Worm (Caenorhabditis elegans) whole organism, L1 larva: ENCODE data around the gene F47B8.3.

ENCODE experiments used
- F16B12.6 ChIP-seq: fragments of 150-350 bp; optimal IDR thresholded peaks from 2 replicates; lab custom pipeline; 2014; ENCODE audit warnings: missing biosample characterization, missing genetic modification characterization
- ama-1 ChIP-seq: fragments of 150-350 bp; optimal IDR thresholded peaks from 2 replicates; lab custom pipeline; 2014
- lin-15B ChIP-seq: fragments of 150-350 bp; sonication (generic microtip); optimal IDR thresholded peaks from 3 replicates; lab custom pipeline; 2014; ENCODE audit warnings: missing biosample characterization, missing genetic modification characterization
- lir-3 ChIP-seq: sonication (generic microtip); optimal IDR thresholded peaks from 2 replicates; lab custom pipeline; 2016; ENCODE audit warnings: mild to moderate bottlenecking, missing genetic modification characterization, moderate library complexity, missing compliant biosample characterization; ENCODE audit not compliant: poor library complexity
- lsy-2 ChIP-seq, 2 experiments: fragments of 150-350 bp; optimal IDR thresholded peaks; 2 replicates each; lab custom pipeline; 2014; ENCODE audit warnings: missing biosample characterization in 2 of 2, missing genetic modification characterization in 2 of 2
- nhr-12 ChIP-seq: sonication (generic microtip); optimal IDR thresholded peaks from 2 replicates; lab custom pipeline; 2017; ENCODE audit warnings: missing biosample characterization, missing genetic modification characterization
- snpc-4 ChIP-seq: fragments of 150-350 bp; optimal IDR thresholded peaks from 2 replicates; lab custom pipeline; 2014; ENCODE audit warnings: missing biosample characterization, missing genetic modification characterization
- tbx-2 ChIP-seq: sonication (generic microtip); optimal IDR thresholded peaks from 2 replicates; lab custom pipeline; 2016; ENCODE audit warnings: missing genetic modification characterization, missing compliant biosample characterization
- unc-130 ChIP-seq: fragments of 150-350 bp; optimal IDR thresholded peaks from 2 replicates; lab custom pipeline; 2017; ENCODE audit warnings: missing biosample characterization, missing genetic modification characterization, inconsistent platforms
- unc-30 ChIP-seq: sonication (generic microtip); optimal IDR thresholded peaks from 2 replicates; lab custom pipeline; 2017; ENCODE audit warnings: missing biosample characterization, missing genetic modification characterization
- unc-62 ChIP-seq: fragments of 150-350 bp; optimal IDR thresholded peaks from 2 replicates; lab custom pipeline; 2014; ENCODE audit warnings: missing biosample characterization, missing genetic modification reagents, missing genetic modification characterization
- ztf-11 ChIP-seq, 2 experiments: sonication (generic microtip); optimal IDR thresholded peaks; 2 replicates each; lab custom pipeline; 2016 to 2017; ENCODE audit warnings: missing genetic modification characterization in 2 of 2, missing biosample characterization in 1 of 2, missing compliant biosample characterization in 1 of 2

DNA sequence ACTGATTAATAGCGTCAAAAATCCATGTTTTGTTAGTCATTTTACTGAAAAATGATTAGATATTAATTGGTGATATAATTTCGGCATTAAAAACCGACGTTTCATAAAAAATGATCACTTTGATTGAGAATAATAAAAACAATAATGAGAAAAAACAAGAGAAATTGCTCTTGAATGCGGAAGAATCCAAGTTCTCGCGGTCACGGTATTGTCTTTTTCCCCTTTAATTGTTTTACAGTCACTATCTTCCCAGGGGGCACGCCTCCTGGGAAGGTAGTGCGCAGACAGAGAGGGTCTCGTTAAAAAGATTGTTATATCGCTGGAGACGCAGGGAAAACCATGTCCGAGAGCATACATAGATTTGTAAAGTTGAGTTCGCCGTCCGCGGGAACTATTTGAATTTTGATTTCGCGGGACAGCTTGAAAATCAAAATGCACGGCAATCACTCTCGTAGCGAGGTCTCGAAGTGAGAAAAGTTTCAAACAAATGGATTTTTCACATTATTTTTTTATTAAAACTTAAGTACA lies 29.1 kb downstream of the F47B8.3 start, which contains the start of gene F14D7.2:
- TF ChIP-seq unc-30 = no peak
- TF ChIP-seq unc-62 (GFP tag; lab: Kevin White, UChicago) = no peak
- no peak for TF ChIP-seq ama-1 (lab: Kevin White, UChicago)
- no peak for TF ChIP-seq tbx-2 (tag; lab: Kevin White, UChicago)
- TF ChIP-seq F16B12.6 (tag; lab: Kevin White, UChicago) = no peak
- no peak for TF ChIP-seq nhr-12 (tag; lab: Kevin White, UChicago)
- TF ChIP-seq lsy-2 (tag; optimal IDR thresholded peaks at IDR 0.05; lab: Kevin White, UChicago) = no peak
- no peak for TF ChIP-seq lir-3
- no peak for TF ChIP-seq lin-15B (tag; lab: Kevin White, UChicago)
- no peak for TF ChIP-seq snpc-4 (tag; lab: Kevin White, UChicago)
- no peak for TF ChIP-seq ztf-11 (tag; optimal IDR thresholded peaks at IDR 0.05; lab: Kevin White, UChicago)
- no peak for TF ChIP-seq unc-130
